Fruit fly (Drosophila melanogaster) whole organism, embryonic: ENCODE measurements around the gene Prim2.
A peak's percentile ranks its signal among the peaks of the same experiment; 100 is the strongest.

Experiments used
- Awh ChIP-seq: fragments of 200-800 bp; sonication (Bioruptor generic); IDR thresholded peaks from 2 replicates; pipeline ENCODE4, ENCODE4 v1.3.6; 2022; ENCODE audit warnings: missing biosample characterization, missing genetic modification characterization
- CG10321 ChIP-seq: fragments of 200-800 bp; sonication (Bioruptor generic); IDR thresholded peaks from 2 replicates; pipeline ENCODE4 v1.3.6; 2022; ENCODE audit warnings: missing biosample characterization, missing genetic modification characterization
- CG10565 ChIP-seq: fragments of 200-800 bp; sonication (Bioruptor generic); optimal IDR thresholded peaks from 3 replicates; lab custom pipeline; 2016; ENCODE audit warnings: missing biosample characterization, mild to moderate bottlenecking, missing genetic modification characterization
- CG13624 ChIP-seq: fragments of 200-800 bp; sonication (Bioruptor generic); optimal IDR thresholded peaks from 2 replicates; lab custom pipeline; 2016; ENCODE audit warnings: missing biosample characterization, missing genetic modification characterization
- CG13894 ChIP-seq: fragments of 200-800 bp; sonication (Bioruptor generic); optimal IDR thresholded peaks from 3 replicates; lab custom pipeline; 2018; ENCODE audit warnings: missing biosample characterization, mild to moderate bottlenecking, missing genetic modification characterization, moderate library complexity
- CG15601 ChIP-seq: fragments of 200-800 bp; sonication (Bioruptor generic); optimal IDR thresholded peaks from 3 replicates; lab custom pipeline; 2019; ENCODE audit warnings: missing biosample characterization, mild to moderate bottlenecking, missing genetic modification characterization, moderate library complexity
- CG16863 ChIP-seq: fragments of 200-800 bp; sonication (Bioruptor generic); optimal IDR thresholded peaks from 3 replicates; lab custom pipeline; 2016; ENCODE audit warnings: missing biosample characterization, missing genetic modification characterization
- CG17612 ChIP-seq: fragments of 200-800 bp; sonication (Bioruptor generic); IDR thresholded peaks from 2 replicates; pipeline ENCODE4 v1.3.6; 2022; ENCODE audit warnings: missing biosample characterization, missing genetic modification characterization
- CG18764 ChIP-seq: fragments of 200-800 bp; sonication (Bioruptor generic); optimal IDR thresholded peaks from 3 replicates; lab custom pipeline; 2016; ENCODE audit warnings: missing biosample characterization, missing genetic modification characterization
- CG2116 ChIP-seq: fragments of 200-800 bp; sonication (Bioruptor generic); optimal IDR thresholded peaks from 3 replicates; lab custom pipeline; 2018; ENCODE audit warnings: missing biosample characterization, mild to moderate bottlenecking, missing genetic modification characterization
- CG2129 ChIP-seq: fragments of 200-800 bp; sonication (Bioruptor generic); IDR thresholded peaks from 2 replicates; pipeline ENCODE4 v1.3.6; 2022; ENCODE audit warnings: missing biosample characterization, missing genetic modification characterization; ENCODE audit not compliant: partially characterized antibody
- CG2875 ChIP-seq: fragments of 200-800 bp; sonication (Bioruptor generic); optimal IDR thresholded peaks from 2 replicates; lab custom pipeline; 2017; ENCODE audit warnings: missing biosample characterization, mild to moderate bottlenecking, missing genetic modification characterization, missing genetic modification reagents
- CG33557 ChIP-seq: fragments of 200-800 bp; sonication (Bioruptor generic); optimal IDR thresholded peaks from 2 replicates; lab custom pipeline; 2019; ENCODE audit warnings: missing biosample characterization, mild to moderate bottlenecking, missing genetic modification characterization, moderate library complexity
- CG4282 ChIP-seq: fragments of 200-800 bp; sonication (Bioruptor generic); optimal IDR thresholded peaks from 2 replicates; lab custom pipeline; 2016; ENCODE audit warnings: missing biosample characterization, missing genetic modification characterization
- CG9437 ChIP-seq: fragments of 200-800 bp; sonication (Bioruptor generic); optimal IDR thresholded peaks from 2 replicates; lab custom pipeline; 2018; ENCODE audit warnings: missing biosample characterization, mild to moderate bottlenecking, missing genetic modification characterization
- CG9817 ChIP-seq: fragments of 200-800 bp; sonication (Bioruptor generic); optimal IDR thresholded peaks from 2 replicates; lab custom pipeline; 2018; ENCODE audit warnings: missing biosample characterization, mild to moderate bottlenecking, missing genetic modification characterization, moderate library complexity
- ERR ChIP-seq: fragments of 200-800 bp; sonication (Bioruptor generic); optimal IDR thresholded peaks from 2 replicates; lab custom pipeline; 2016; ENCODE audit warnings: missing biosample characterization, missing genetic modification characterization
- HLH4C ChIP-seq: fragments of 200-800 bp; sonication (Bioruptor generic); IDR thresholded peaks from 3 replicates; pipeline ENCODE4 v1.3.6; 2022; ENCODE audit warnings: missing biosample characterization, missing genetic modification characterization; ENCODE audit not compliant: partially characterized antibody
- HLHmδ ChIP-seq: fragments of 200-800 bp; sonication (Bioruptor generic); optimal IDR thresholded peaks from 2 replicates; lab custom pipeline; 2018; ENCODE audit warnings: missing biosample characterization, mild to moderate bottlenecking, missing genetic modification characterization, moderate library complexity
- Hey ChIP-seq: fragments of 200-800 bp; sonication (Bioruptor generic); optimal IDR thresholded peaks from 3 replicates; lab custom pipeline; 2018; ENCODE audit warnings: missing biosample characterization, mild to moderate bottlenecking, missing genetic modification characterization
- Hr3 ChIP-seq: fragments of 200-800 bp; sonication (Bioruptor generic); optimal IDR thresholded peaks from 3 replicates; lab custom pipeline; 2016; ENCODE audit warnings: missing biosample characterization, missing genetic modification characterization
- Hr39 ChIP-seq: fragments of >200 bp; optimal IDR thresholded peaks from 2 replicates; lab custom pipeline; 2017
- Hr78 ChIP-seq, 2 experiments: fragments of 200-800 bp in 1 of 2; fragments of >200 bp in 1 of 2; sonication (Bioruptor generic) in 1 of 2; optimal IDR thresholded peaks; 2 replicates each; lab custom pipeline; 2017 to 2019; ENCODE audit warnings: missing biosample characterization in 2 of 2, missing genetic modification characterization in 2 of 2, mild to moderate bottlenecking in 1 of 2, moderate library complexity in 1 of 2
- Lpt ChIP-seq: fragments of >200 bp; optimal IDR thresholded peaks from 2 replicates; lab custom pipeline; 2018; ENCODE audit warnings: missing biosample characterization, missing genetic modification characterization
- MBD-R2 ChIP-seq: fragments of 200-800 bp; sonication (Bioruptor generic); IDR thresholded peaks from 2 replicates; pipeline ENCODE4 v1.3.6; 2022; ENCODE audit warnings: missing biosample characterization, missing genetic modification characterization
- NC2β ChIP-seq: fragments of 200-800 bp; sonication (Bioruptor generic); optimal IDR thresholded peaks from 2 replicates; lab custom pipeline; 2016; ENCODE audit warnings: missing biosample characterization, missing genetic modification characterization
- NFAT ChIP-seq: fragments of 200-800 bp; sonication (Bioruptor generic); IDR thresholded peaks from 2 replicates; pipeline ENCODE4 v1.3.6; 2022; ENCODE audit warnings: missing biosample characterization, missing genetic modification characterization
- PHDP ChIP-seq: fragments of 200-800 bp; sonication (Bioruptor generic); optimal IDR thresholded peaks from 3 replicates; lab custom pipeline; 2018; ENCODE audit warnings: missing biosample characterization, mild to moderate bottlenecking, missing genetic modification characterization, moderate library complexity
- Poxn ChIP-seq: fragments of 200-800 bp; sonication (Bioruptor generic); IDR thresholded peaks from 2 replicates; pipeline ENCODE4 v1.3.6; 2022; ENCODE audit warnings: missing biosample characterization, missing genetic modification characterization
- Ssrp ChIP-seq: fragments of 200-800 bp; sonication (Bioruptor generic); optimal IDR thresholded peaks from 2 replicates; lab custom pipeline; 2018; ENCODE audit warnings: missing biosample characterization, mild to moderate bottlenecking, missing genetic modification characterization, moderate library complexity
- Trl ChIP-seq, 3 experiments: fragments of >200 bp in 2 of 3; fragments of 200-800 bp in 1 of 3; sonication (Bioruptor generic) in 1 of 3; optimal IDR thresholded peaks; 2 replicates in 1 of 3; 3 replicates in 2 of 3; lab custom pipeline; 2016 to 2017; ENCODE audit warnings: missing biosample characterization in 1 of 3, missing genetic modification characterization in 1 of 3
- cad ChIP-seq: fragments of >200 bp; optimal IDR thresholded peaks from 2 replicates; lab custom pipeline; 2017; ENCODE audit warnings: missing biosample characterization, missing genetic modification characterization
- dimm ChIP-seq: fragments of 200-800 bp; sonication (Bioruptor generic); IDR thresholded peaks from 2 replicates; pipeline ENCODE4 v1.3.6; 2022; ENCODE audit warnings: missing biosample characterization, missing genetic modification characterization
- esg ChIP-seq: fragments of 200-800 bp; sonication (Bioruptor generic); conservative IDR thresholded peaks from 2 replicates; pipeline ENCODE4 v1.3.6; 2022; ENCODE audit warnings: missing biosample characterization, missing genetic modification characterization
- exex ChIP-seq: fragments of 200-800 bp; sonication (Bioruptor generic); optimal IDR thresholded peaks from 4 replicates; lab custom pipeline; 2018; ENCODE audit warnings: missing biosample characterization, mild to moderate bottlenecking, missing genetic modification characterization, moderate library complexity
- ftz-f1 ChIP-seq: fragments of 200-800 bp; sonication (Bioruptor generic); optimal IDR thresholded peaks from 2 replicates; lab custom pipeline; 2016; ENCODE audit warnings: missing biosample characterization, missing genetic modification characterization
- gsb-n ChIP-seq: fragments of 200-800 bp; sonication (Bioruptor generic); optimal IDR thresholded peaks from 3 replicates; lab custom pipeline; 2018; ENCODE audit warnings: missing biosample characterization, mild to moderate bottlenecking, missing genetic modification characterization
- ham ChIP-seq: fragments of 200-800 bp; sonication (Bioruptor generic); IDR thresholded peaks from 2 replicates; pipeline ENCODE4 v1.3.6; 2022; ENCODE audit warnings: missing biosample characterization, missing genetic modification characterization
- her ChIP-seq: fragments of 200-800 bp; sonication (Bioruptor generic); optimal IDR thresholded peaks from 2 replicates; lab custom pipeline; 2016; ENCODE audit warnings: missing biosample characterization, missing genetic modification characterization
- kah ChIP-seq: fragments of 200-800 bp; sonication (Bioruptor generic); optimal IDR thresholded peaks from 2 replicates; lab custom pipeline; 2018; ENCODE audit warnings: missing biosample characterization, mild to moderate bottlenecking, missing genetic modification characterization
- kay ChIP-seq: fragments of 200-800 bp; sonication (Bioruptor generic); optimal IDR thresholded peaks from 2 replicates; lab custom pipeline; 2016; ENCODE audit warnings: missing biosample characterization, missing genetic modification characterization
- onecut ChIP-seq: fragments of 200-800 bp; sonication (Bioruptor generic); IDR thresholded peaks from 2 replicates; pipeline ENCODE4 v1.3.6; 2022; ENCODE audit warnings: missing biosample characterization, missing genetic modification characterization
- otp ChIP-seq: fragments of 200-800 bp; sonication (Bioruptor generic); IDR thresholded peaks from 3 replicates; pipeline ENCODE4, ENCODE4 v1.3.6; 2022; ENCODE audit warnings: missing biosample characterization, missing genetic modification characterization
- pnt ChIP-seq: fragments of 200-800 bp; sonication (Bioruptor generic); optimal IDR thresholded peaks from 3 replicates; lab custom pipeline; 2016; ENCODE audit warnings: missing biosample characterization, missing genetic modification characterization
- sens ChIP-seq: fragments of 200-800 bp; sonication (Bioruptor generic); peaks from one replicate; lab custom pipeline; 2016; ENCODE audit warnings: missing biosample characterization, missing genetic modification characterization
- shn ChIP-seq: fragments of 200-800 bp; sonication (Bioruptor generic); optimal IDR thresholded peaks from 3 replicates; lab custom pipeline; 2016; ENCODE audit warnings: missing biosample characterization, missing genetic modification characterization
- sr ChIP-seq: fragments of 200-800 bp; sonication (Bioruptor generic); IDR thresholded peaks from 3 replicates; pipeline ENCODE4 v1.3.6; 2022; ENCODE audit warnings: missing biosample characterization, missing genetic modification characterization
- ssp ChIP-seq: fragments of 200-800 bp; sonication (Bioruptor generic); IDR thresholded peaks from 2 replicates; pipeline ENCODE4 v1.3.6; 2022; ENCODE audit warnings: missing biosample characterization, missing genetic modification characterization
- trh ChIP-seq: fragments of 200-800 bp; sonication (Bioruptor generic); optimal IDR thresholded peaks from 2 replicates; lab custom pipeline; 2016; ENCODE audit warnings: missing biosample characterization, missing genetic modification characterization
- tx ChIP-seq: fragments of 200-800 bp; sonication (Bioruptor generic); optimal IDR thresholded peaks from 2 replicates; lab custom pipeline; 2016; ENCODE audit warnings: missing biosample characterization, missing genetic modification characterization

Gene Prim2

DNA sequence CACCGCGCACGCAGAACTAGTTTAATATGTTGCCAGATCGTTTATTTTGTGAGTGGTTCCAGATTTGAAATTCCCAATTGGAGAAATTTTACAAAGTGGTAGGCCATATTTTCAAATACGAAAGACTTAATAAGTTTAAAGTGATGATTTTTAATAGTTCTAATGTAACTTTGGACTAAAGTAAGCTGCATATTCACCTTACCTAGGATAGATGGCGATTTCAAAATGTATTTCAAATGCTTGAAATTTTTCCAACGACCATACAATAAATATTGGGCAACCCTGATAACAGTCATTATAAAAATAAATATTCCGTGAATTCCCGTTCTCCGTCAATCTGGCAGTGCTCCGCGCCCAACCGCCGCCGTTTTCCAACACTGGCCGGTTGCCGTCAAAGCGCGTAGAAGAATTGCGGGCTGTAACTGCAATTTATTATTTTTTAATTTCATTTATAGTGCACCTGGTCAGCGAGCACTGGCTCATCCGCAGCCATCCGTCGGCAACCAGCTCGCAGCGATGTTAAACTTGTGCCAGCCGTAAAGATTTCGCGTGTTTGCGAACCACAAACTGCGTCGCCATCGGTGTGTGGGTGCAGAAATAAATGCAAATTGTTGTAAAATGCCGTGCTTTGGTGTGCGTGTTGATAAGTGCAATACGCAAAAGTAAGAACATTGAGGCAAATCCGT, 14.6 kb upstream of the Prim2 start, which contains the start of the genes Ide and RhoBTB (continued):
- peak; percentile 22 for TF ChIP-seq kah (GFP tag; lab: Kevin White, UChicago)
- no peak for TF ChIP-seq cad (GFP tag; lab: Kevin White, UChicago)
- peak; percentile 73 for TF ChIP-seq kay (GFP tag; lab: Kevin White, UChicago)
- peak; percentile 44 for TF ChIP-seq exex (tag; lab: Kevin White, UChicago)
- peak; percentile 47; the same call in 1 of the 2 replicates for TF ChIP-seq dimm (GFP tag; lab: Robert Waterston, UW)
- peak; percentile 51 for TF ChIP-seq MBD-R2 (GFP tag; lab: Robert Waterston, UW)
- 0 out of 2 replicates have a peak, but pooled peaks have one; percentile 13 for TF ChIP-seq Awh
- no peak for TF ChIP-seq CG10321 (GFP tag; lab: Robert Waterston, UW)
- no peak for TF ChIP-seq HLH4C
- TF ChIP-seq CG16863 (GFP tag; lab: Kevin White, UChicago) = peak; percentile 70
- no peak for TF ChIP-seq CG13894 (tag; lab: Kevin White, UChicago)
- peak; percentile 91 for TF ChIP-seq pnt
- TF ChIP-seq Poxn = peak; percentile 10; the same call in 1 of the 2 replicates
- TF ChIP-seq NC2β = peak; percentile 66
- no peak for TF ChIP-seq CG10565 (GFP tag; lab: Kevin White, UChicago)
- TF ChIP-seq ham (GFP tag; lab: Robert Waterston, UW) = peak; percentile 51; the same call in 1 of the 2 replicates
- TF ChIP-seq sens = peak; percentile 92
- no peak for TF ChIP-seq Hey (tag; lab: Kevin White, UChicago)
- TF ChIP-seq ftz-f1 = peak; percentile 28
- TF ChIP-seq Lpt (GFP tag; lab: Kevin White, UChicago) = no peak
- TF ChIP-seq otp = no peak
- TF ChIP-seq CG2875 (GFP tag; lab: Kevin White, UChicago) = no peak
- no peak for TF ChIP-seq CG2129 (GFP tag; lab: Robert Waterston, UW)
- no peak for TF ChIP-seq onecut
- peak; percentile 79 for TF ChIP-seq tx (GFP tag; lab: Kevin White, UChicago)
- TF ChIP-seq PHDP = peak; percentile 78
- peak; percentile 67; the same call in 1 of the 2 replicates for TF ChIP-seq ssp
- peak; percentile 90 for TF ChIP-seq shn (GFP tag; lab: Kevin White, UChicago)
- peak; percentile 53 for TF ChIP-seq her
- peak; percentile 90 for TF ChIP-seq CG13624 (GFP tag; lab: Kevin White, UChicago)
- TF ChIP-seq HLHmδ = no peak
- TF ChIP-seq NFAT = peak; percentile 63
- peak; percentile 36 for TF ChIP-seq Hr39 (lab: Kevin White, UChicago)
- TF ChIP-seq gsb-n (tag; lab: Kevin White, UChicago) = no peak
- TF ChIP-seq trh (GFP tag; lab: Kevin White, UChicago) = peak; percentile 65
- TF ChIP-seq Trl (optimal IDR thresholded peaks at IDR 0.05; lab: Kevin White, UChicago) = peak in 1 of 2 experiments; percentile 23
- TF ChIP-seq Trl (GFP tag; optimal IDR thresholded peaks at IDR 0.05; lab: Kevin White, UChicago) = peak; percentile 86
- TF ChIP-seq CG15601 (tag; lab: Kevin White, UChicago) = no peak
- peak; percentile 64 for TF ChIP-seq ERR (GFP tag; lab: Kevin White, UChicago)
- TF ChIP-seq CG17612 (GFP tag; lab: Robert Waterston, UW) = no peak
- TF ChIP-seq Ssrp (tag; lab: Kevin White, UChicago) = peak; percentile 77
- no peak for TF ChIP-seq Hr78 (GFP tag; optimal IDR thresholded peaks at IDR 0.05; lab: Kevin White, UChicago)
- no peak for TF ChIP-seq sr
- no peak for TF ChIP-seq CG18764 (GFP tag; lab: Kevin White, UChicago)
- TF ChIP-seq Hr3 = peak; percentile 88
- no peak for TF ChIP-seq CG4282
- peak; percentile 95 for TF ChIP-seq CG9817
- peak; percentile 77 for TF ChIP-seq CG9437
- peak; percentile 79 for TF ChIP-seq CG2116 (GFP tag; lab: Kevin White, UChicago)
- TF ChIP-seq esg (GFP tag; lab: Robert Waterston, UW) = peak; percentile 77
- TF ChIP-seq CG33557 (GFP tag; lab: Kevin White, UChicago) = peak; percentile 65
